Worm (Caenorhabditis elegans) whole organism, late embryonic: ENCODE data around the gene puf-11.

Experiments used
- C08G9.2 ChIP-seq: sonication (generic microtip); optimal IDR thresholded peaks from 2 replicates; lab custom pipeline; 2016; ENCODE audit warnings: mild to moderate bottlenecking, missing genetic modification characterization, moderate library complexity, missing compliant biosample characterization
- K02D7.2 ChIP-seq: sonication (generic microtip); optimal IDR thresholded peaks from 2 replicates; lab custom pipeline; 2017; ENCODE audit warnings: mild to moderate bottlenecking, missing genetic modification characterization, missing compliant biosample characterization
- Y22D7AL.16 ChIP-seq: sonication (generic microtip); optimal IDR thresholded peaks from 2 replicates; lab custom pipeline; 2016; ENCODE audit warnings: missing genetic modification characterization, missing compliant biosample characterization
- ahr-1 ChIP-seq: sonication (generic microtip); optimal IDR thresholded peaks from 2 replicates; lab custom pipeline; 2016; ENCODE audit warnings: missing genetic modification characterization, missing compliant biosample characterization
- ceh-18 ChIP-seq: sonication (generic microtip); optimal IDR thresholded peaks from 2 replicates; lab custom pipeline; 2016; ENCODE audit warnings: missing genetic modification characterization, missing compliant biosample characterization
- ceh-9 ChIP-seq: sonication (generic microtip); optimal IDR thresholded peaks from 2 replicates; lab custom pipeline; 2016; ENCODE audit warnings: mild to moderate bottlenecking, missing genetic modification characterization, inconsistent platforms, missing compliant biosample characterization
- dmd-4 ChIP-seq: sonication (generic microtip); optimal IDR thresholded peaks from 2 replicates; lab custom pipeline; 2016; ENCODE audit warnings: borderline replicate concordance, missing genetic modification characterization, missing compliant biosample characterization
- ets-4 ChIP-seq: sonication (generic microtip); optimal IDR thresholded peaks from 2 replicates; lab custom pipeline; 2016; ENCODE audit warnings: missing genetic modification characterization, missing compliant biosample characterization
- eyg-1 ChIP-seq: sonication (generic microtip); optimal IDR thresholded peaks from 2 replicates; lab custom pipeline; 2016; ENCODE audit warnings: missing genotype, missing genetic modification characterization, missing compliant biosample characterization
- fkh-10 ChIP-seq: fragments of 150-350 bp; optimal IDR thresholded peaks from 2 replicates; lab custom pipeline; 2014; ENCODE audit warnings: missing biosample characterization, missing genetic modification reagents, missing genetic modification characterization
- fkh-6 ChIP-seq: sonication (generic microtip); optimal IDR thresholded peaks from 2 replicates; lab custom pipeline; 2016; ENCODE audit warnings: missing genetic modification characterization, missing compliant biosample characterization
- hlh-13 ChIP-seq: fragments of 200-800 bp; sonication (Bioruptor generic); optimal IDR thresholded peaks from 2 replicates; lab custom pipeline; 2018; ENCODE audit warnings: mild to moderate bottlenecking, missing genetic modification characterization, missing compliant biosample characterization
- hlh-6 ChIP-seq: sonication (generic microtip); optimal IDR thresholded peaks from 2 replicates; lab custom pipeline; 2016; ENCODE audit warnings: missing genotype, missing genetic modification characterization, missing compliant biosample characterization
- hlh-8 ChIP-seq: sonication (generic microtip); optimal IDR thresholded peaks from 2 replicates; lab custom pipeline; 2016; ENCODE audit warnings: missing genotype, missing genetic modification characterization, missing compliant biosample characterization
- lim-6 ChIP-seq: sonication (generic microtip); optimal IDR thresholded peaks from 2 replicates; lab custom pipeline; 2016; ENCODE audit warnings: missing genetic modification characterization, missing compliant biosample characterization
- mec-3 ChIP-seq: sonication (generic microtip); optimal IDR thresholded peaks from 2 replicates; lab custom pipeline; 2016; ENCODE audit warnings: borderline replicate concordance, missing genetic modification characterization, missing compliant biosample characterization
- nfya-1 ChIP-seq: sonication (generic microtip); optimal IDR thresholded peaks from 2 replicates; lab custom pipeline; 2017; ENCODE audit warnings: missing genetic modification characterization, mild to moderate bottlenecking, missing compliant biosample characterization, antibody characterized with exemption, moderate library complexity
- nhr-11 ChIP-seq: fragments of 150-350 bp; optimal IDR thresholded peaks from 2 replicates; lab custom pipeline; 2014; ENCODE audit warnings: missing biosample characterization, missing genetic modification characterization
- npax-4 ChIP-seq: sonication (generic microtip); optimal IDR thresholded peaks from 2 replicates; lab custom pipeline; 2016; ENCODE audit warnings: missing genetic modification characterization, missing compliant biosample characterization
- pha-4 ChIP-seq: fragments of 150-350 bp; optimal IDR thresholded peaks from 2 replicates; lab custom pipeline; 2018; ENCODE audit warnings: missing biosample characterization, missing genetic modification reagents, missing genetic modification characterization
- pqm-1 ChIP-seq: sonication (generic microtip); optimal IDR thresholded peaks from 2 replicates; lab custom pipeline; 2016; ENCODE audit warnings: missing genetic modification characterization, missing compliant biosample characterization
- pros-1 ChIP-seq: fragments of 150-350 bp; optimal IDR thresholded peaks from 2 replicates; lab custom pipeline; 2014; ENCODE audit warnings: missing biosample characterization, missing genetic modification reagents, missing genetic modification characterization
- ref-2 ChIP-seq: sonication (generic microtip); optimal IDR thresholded peaks from 2 replicates; lab custom pipeline; 2016; ENCODE audit warnings: missing genetic modification characterization, missing compliant biosample characterization
- rnt-1 ChIP-seq: sonication (generic microtip); optimal IDR thresholded peaks from 2 replicates; lab custom pipeline; 2016; ENCODE audit warnings: missing genetic modification characterization, missing compliant biosample characterization
- sdc-2 ChIP-seq: sonication (generic microtip); optimal IDR thresholded peaks from 2 replicates; lab custom pipeline; 2016; ENCODE audit warnings: missing genotype, missing genetic modification characterization, missing compliant biosample characterization
- sox-2 ChIP-seq: fragments of 200-800 bp; sonication (Bioruptor generic); IDR thresholded peaks from 2 replicates; pipeline ENCODE4 v1.3.6; 2022; ENCODE audit warnings: missing genetic modification reagents, missing genetic modification characterization, missing compliant biosample characterization
- sox-4 ChIP-seq: sonication (generic microtip); optimal IDR thresholded peaks from 2 replicates; lab custom pipeline; 2017; ENCODE audit warnings: mild to moderate bottlenecking, missing genetic modification characterization, inconsistent platforms, missing compliant biosample characterization
- syd-9 ChIP-seq: sonication (generic microtip); optimal IDR thresholded peaks from 2 replicates; lab custom pipeline; 2016; ENCODE audit warnings: mild to moderate bottlenecking, missing genetic modification characterization, moderate library complexity, missing compliant biosample characterization
- tbx-2 ChIP-seq: sonication (generic microtip); optimal IDR thresholded peaks from 2 replicates; lab custom pipeline; 2016; ENCODE audit warnings: missing genetic modification characterization, missing compliant biosample characterization
- ttx-3 ChIP-seq: sonication (generic microtip); optimal IDR thresholded peaks from 2 replicates; lab custom pipeline; 2016; ENCODE audit warnings: missing genetic modification reagents, missing genetic modification characterization, missing compliant biosample characterization
- unc-3 ChIP-seq, 2 experiments: fragments of 200-800 bp in 1 of 2; sonication (Bioruptor generic) in 1 of 2; sonication (generic microtip) in 1 of 2; conservative IDR thresholded peaks in 1 of 2; optimal IDR thresholded peaks in 1 of 2; 2 replicates each; pipeline versions ENCODE4 v1.3.6 to Lab custom; 2016 to 2022; ENCODE audit warnings: missing compliant biosample characterization in 2 of 2, missing genetic modification characterization in 2 of 2, missing genetic modification reagents in 1 of 2
- unc-42 ChIP-seq: sonication (generic microtip); optimal IDR thresholded peaks from 2 replicates; lab custom pipeline; 2016; ENCODE audit warnings: missing genotype, missing genetic modification characterization, missing compliant biosample characterization
- unc-55 ChIP-seq: sonication (generic microtip); optimal IDR thresholded peaks from 2 replicates; lab custom pipeline; 2017; ENCODE audit warnings: missing biosample characterization, missing genetic modification reagents, missing genetic modification characterization
- unc-86 ChIP-seq: sonication (generic microtip); optimal IDR thresholded peaks from 2 replicates; lab custom pipeline; 2016; ENCODE audit warnings: missing genetic modification characterization, missing compliant biosample characterization
- zip-5 ChIP-seq: sonication (generic microtip); optimal IDR thresholded peaks from 2 replicates; lab custom pipeline; 2016; ENCODE audit warnings: missing genetic modification characterization, missing compliant biosample characterization

The puf-11 gene

ce11 chrIV:6391566-6391965 is 29.8 kb upstream of the puf-11 start:
- TF ChIP-seq syd-9 (tag; lab: Kevin White, UChicago): no peak
- peak; percentile 55 for TF ChIP-seq nfya-1 (tag; lab: Kevin White, UChicago)
- TF ChIP-seq tbx-2: no peak
- no peak for TF ChIP-seq rnt-1 (tag; lab: Kevin White, UChicago)

ce11 chrIV:6393329-6393728 is 28.1 kb upstream of the puf-11 start:
- no peak for TF ChIP-seq ttx-3 (tag; lab: Kevin White, UChicago)
- peak; percentile 27 for TF ChIP-seq nfya-1 (tag; lab: Kevin White, UChicago)
- peak; percentile 62 for TF ChIP-seq unc-55 (GFP tag; lab: Kevin White, UChicago)
- TF ChIP-seq hlh-8 (tag; lab: Kevin White, UChicago): no peak
- TF ChIP-seq unc-3 (GFP tag; conservative IDR thresholded peaks at IDR 0.05; lab: Robert Waterston, UW): no peak
- no peak for TF ChIP-seq unc-3 (tag; optimal IDR thresholded peaks at IDR 0.05; lab: Kevin White, UChicago)
- no peak for TF ChIP-seq pros-1 (tag; lab: Kevin White, UChicago)
- TF ChIP-seq syd-9 (tag; lab: Kevin White, UChicago): no peak
- no peak for TF ChIP-seq ets-4
- no peak for TF ChIP-seq fkh-10 (GFP tag; lab: Kevin White, UChicago)
- no peak for TF ChIP-seq lim-6 (tag; lab: Kevin White, UChicago)
- TF ChIP-seq sdc-2 (tag; lab: Kevin White, UChicago): no peak
- no peak for TF ChIP-seq K02D7.2 (tag; lab: Kevin White, UChicago)
- TF ChIP-seq unc-42 (tag; lab: Kevin White, UChicago): no peak
- TF ChIP-seq ceh-18 (tag; lab: Kevin White, UChicago): peak; percentile 82
- no peak for TF ChIP-seq tbx-2
- TF ChIP-seq pha-4 (tag; lab: Kevin White, UChicago): no peak

ce11 chrIV:6395190-6395589 is 26.2 kb upstream of the puf-11 start:
- TF ChIP-seq unc-86 (tag; lab: Kevin White, UChicago) (no peak), mec-3 (tag; lab: Kevin White, UChicago) (no peak), pqm-1 (no peak), sox-2 (no peak), eyg-1 (tag; lab: Kevin White, UChicago) (no peak), npax-4 (tag; lab: Kevin White, UChicago) (no peak), Y22D7AL.16 (tag; lab: Kevin White, UChicago) (no peak), ahr-1 (tag; lab: Kevin White, UChicago) (no peak), dmd-4 (tag; lab: Kevin White, UChicago) (no peak), sox-4 (no peak), hlh-6 (tag; lab: Kevin White, UChicago) (no peak), ttx-3 (tag; lab: Kevin White, UChicago) (no peak), hlh-13 (GFP tag; lab: Kevin White, UChicago) (no peak)

ce11 chrIV:6402386-6402905 is 18.9 kb upstream of the puf-11 start, which contains the start of gene sfrp-1:
Gene sfrp-1 (minus strand): TSS chrIV:6402436.
- peak; percentile 55 for TF ChIP-seq unc-42 (tag; lab: Kevin White, UChicago)
- TF ChIP-seq ceh-9 (tag; lab: Kevin White, UChicago): no peak

- no peak for TF ChIP-seq nhr-11 (tag; lab: Kevin White, UChicago)
- no peak for TF ChIP-seq zip-5 (tag; lab: Kevin White, UChicago)
- TF ChIP-seq sdc-2 (tag; lab: Kevin White, UChicago): no peak
- TF ChIP-seq fkh-6: no peak
- no peak for TF ChIP-seq ref-2 (tag; lab: Kevin White, UChicago)
- no peak for TF ChIP-seq nfya-1 (tag; lab: Kevin White, UChicago)
- TF ChIP-seq hlh-13 (GFP tag; lab: Kevin White, UChicago): no peak
- TF ChIP-seq C08G9.2 (tag; lab: Kevin White, UChicago): no peak
Observed at ce11 chrIV:6403399-6403798, 18.0 kb upstream of the puf-11 start.
